Worm (Caenorhabditis elegans): ENCODE results near the gene R01B10.2.

Gene R01B10.2

ce11 chrV:6018944-6019450 is 22.3 kb downstream of the R01B10.2 start, which contains the start of gene picc-1 (continued):
- no peak for TF ChIP-seq F22D6.2 (tag; optimal IDR thresholded peaks at IDR 0.05)
- TF ChIP-seq chd-7 (tag; optimal IDR thresholded peaks at IDR 0.05) = peak; percentile 50
- TF ChIP-seq xnd-1 (tag; optimal IDR thresholded peaks at IDR 0.05) = peak; percentile 6
- TF ChIP-seq snpc-4 (GFP tag; optimal IDR thresholded peaks at IDR 0.05) = no peak
- TF ChIP-seq snpc-4 (tag; optimal IDR thresholded peaks at IDR 0.05) = peak in 2 of 4 experiments; percentile 15 to 24
- TF ChIP-seq D2030.7 (GFP tag; IDR thresholded peaks at IDR 0.05) = peak; percentile 34; the same call in 1 of the 2 replicates
- no peak for TF ChIP-seq snpc-1.3 (tag; optimal IDR thresholded peaks at IDR 0.05; ENCODE audit: insufficient read depth)
- peak in 1 of 2 experiments; percentile 5 for TF ChIP-seq let-607 (tag; optimal IDR thresholded peaks at IDR 0.05)
- peak; percentile 84 for TF ChIP-seq Y79H2A.3 (GFP tag; conservative IDR thresholded peaks at IDR 0.05)

- no peak for TF ChIP-seq F55B11.4 (tag; optimal IDR thresholded peaks at IDR 0.05; ENCODE audit: borderline replicate concordance, insufficient read depth)
- peak; percentile 32 for TF ChIP-seq F23B12.7 (tag; optimal IDR thresholded peaks at IDR 0.05; ENCODE audit: insufficient read depth)
- TF ChIP-seq snpc-4 (GFP tag; optimal IDR thresholded peaks at IDR 0.05) = no peak
- peak in 3 of 4 experiments; percentile 3 to 66 (median 22) for TF ChIP-seq snpc-4 (tag; optimal IDR thresholded peaks at IDR 0.05)
- TF ChIP-seq efl-1 (GFP tag; optimal IDR thresholded peaks at IDR 0.05) = peak; percentile 7
- TF ChIP-seq akir-1 (GFP tag; optimal IDR thresholded peaks at IDR 0.05) = no peak
- TF ChIP-seq ztf-26 (tag; optimal IDR thresholded peaks at IDR 0.05) = no peak
- peak; percentile 99 for TF ChIP-seq attf-3 (GFP tag; conservative IDR thresholded peaks at IDR 0.05)
- TF ChIP-seq him-1 (tag; optimal IDR thresholded peaks at IDR 0.05) = no peak
- TF ChIP-seq xnd-1 (tag; optimal IDR thresholded peaks at IDR 0.05) = no peak
- TF ChIP-seq ztf-28 (GFP tag; IDR thresholded peaks at IDR 0.05) = no peak
- TF ChIP-seq lin-54 (GFP tag; optimal IDR thresholded peaks at IDR 0.05) = peak; percentile 34
- TF ChIP-seq F49E8.2 (tag; optimal IDR thresholded peaks at IDR 0.05; ENCODE audit: insufficient read depth) = no peak
- no peak for TF ChIP-seq Y95B8A.8 (GFP tag; IDR thresholded peaks at IDR 0.05)
- TF ChIP-seq mcd-1 (GFP tag; IDR thresholded peaks at IDR 0.05) = peak; percentile 95
- no peak for TF ChIP-seq egl-44 (GFP tag; IDR thresholded peaks at IDR 0.05)
- peak; percentile 2 for TF ChIP-seq snpc-1.3 (tag; optimal IDR thresholded peaks at IDR 0.05; ENCODE audit: insufficient read depth)
- TF ChIP-seq lsl-1 (GFP tag; optimal IDR thresholded peaks at IDR 0.05) = peak; percentile 15
- TF ChIP-seq snpc-3.4 (tag; optimal IDR thresholded peaks at IDR 0.05) = peak; percentile 45
- TF ChIP-seq madf-3 (GFP tag; IDR thresholded peaks at IDR 0.05) = no peak
- TF ChIP-seq cebp-2 (GFP tag; IDR thresholded peaks at IDR 0.05) = no peak
- TF ChIP-seq cebp-1 (GFP tag; IDR thresholded peaks at IDR 0.05) = no peak
- peak; percentile 35 for TF ChIP-seq cebp-1 (tag; optimal IDR thresholded peaks at IDR 0.05)
- peak; percentile 79 for TF ChIP-seq attf-5 (GFP tag; optimal IDR thresholded peaks at IDR 0.05)
- TF ChIP-seq fkh-3 (tag; optimal IDR thresholded peaks at IDR 0.05) = no peak
- peak in 1 of 2 experiments; percentile 33 for TF ChIP-seq let-607 (tag; optimal IDR thresholded peaks at IDR 0.05)
- TF ChIP-seq ceh-27 (GFP tag; optimal IDR thresholded peaks at IDR 0.05) = no peak
- no peak for TF ChIP-seq ccch-3 (GFP tag; optimal IDR thresholded peaks at IDR 0.05)
- TF ChIP-seq lin-40 (tag; optimal IDR thresholded peaks at IDR 0.05) = peak; percentile 58
- no peak for TF ChIP-seq ceh-58 (GFP tag; IDR thresholded peaks at IDR 0.05)
- TF ChIP-seq C17E4.6 (GFP tag; IDR thresholded peaks at IDR 0.05) = no peak
- no peak for TF ChIP-seq B0035.1 (tag; optimal IDR thresholded peaks at IDR 0.05)
- no peak for TF ChIP-seq F22D6.2 (tag; optimal IDR thresholded peaks at IDR 0.05)
- TF ChIP-seq lin-35 (GFP tag; optimal IDR thresholded peaks at IDR 0.05) = peak in 1 of 3 experiments; percentile 69
- TF ChIP-seq lir-1 (GFP tag; conservative IDR thresholded peaks at IDR 0.05) = no peak
- TF ChIP-seq atf-7 (tag; optimal IDR thresholded peaks at IDR 0.05) = no peak
- no peak for TF ChIP-seq ztf-22 (GFP tag; optimal IDR thresholded peaks at IDR 0.05)
- TF ChIP-seq F10E7.11 (tag; optimal IDR thresholded peaks at IDR 0.05) = no peak
- TF ChIP-seq nhr-120 (GFP tag; IDR thresholded peaks at IDR 0.05) = no peak
- peak; percentile 38 for TF ChIP-seq ZK185.1 (tag; optimal IDR thresholded peaks at IDR 0.05; ENCODE audit: poor library complexity, severe bottlenecking)
- peak; percentile 48; the same call in 1 of the 2 replicates for TF ChIP-seq hmg-1.2 (GFP tag; IDR thresholded peaks at IDR 0.05)
Observed at ce11 chrV:6017630-6018029, 23.6 kb downstream of the R01B10.2 start, which contains the start of the genes rpt-2 and aps-1. TSS of gene rpt-2 (minus strand) at chrV:6017669. TSS of gene aps-1 (plus strand) at chrV:6017970.

Data from whole organism, young adult.